Worm (Caenorhabditis elegans) whole organism, L3 larva: ENCODE results near the gene rps-22.

Source experiments
- R02D3.7 ChIP-seq: fragments of 150-350 bp; optimal IDR thresholded peaks from 2 replicates; lab custom pipeline; 2014; ENCODE audit warnings: missing biosample characterization, missing genetic modification characterization
- aly-2 ChIP-seq: fragments of 150-350 bp; optimal IDR thresholded peaks from 2 replicates; lab custom pipeline; 2014; ENCODE audit warnings: missing biosample characterization, missing genetic modification characterization
- ama-1 ChIP-seq: fragments of 150-350 bp; optimal IDR thresholded peaks from 2 replicates; lab custom pipeline; 2018
- ceh-16 ChIP-seq: sonication (generic microtip); optimal IDR thresholded peaks from 2 replicates; lab custom pipeline; 2017; ENCODE audit warnings: missing biosample characterization, missing genetic modification characterization
- ceh-28 ChIP-seq: fragments of 150-350 bp; optimal IDR thresholded peaks from 2 replicates; lab custom pipeline; 2014; ENCODE audit warnings: missing biosample characterization, missing genetic modification reagents, missing genetic modification characterization
- ceh-82 ChIP-seq: fragments of 150-350 bp; optimal IDR thresholded peaks from 2 replicates; lab custom pipeline; 2014; ENCODE audit warnings: missing biosample characterization, missing genetic modification characterization
- ceh-9 ChIP-seq: sonication (generic microtip); optimal IDR thresholded peaks from 2 replicates; lab custom pipeline; 2018; ENCODE audit warnings: missing biosample characterization, missing genetic modification characterization
- daf-12 ChIP-seq: fragments of 150-350 bp; optimal IDR thresholded peaks from 2 replicates; lab custom pipeline; 2014; ENCODE audit warnings: missing biosample characterization, missing genetic modification reagents, missing genetic modification characterization
- egl-27 ChIP-seq: sonication (generic microtip); optimal IDR thresholded peaks from 4 replicates; lab custom pipeline; 2017; ENCODE audit warnings: missing biosample characterization, missing genetic modification reagents, missing genetic modification characterization
- egl-5 ChIP-seq: fragments of 150-350 bp; optimal IDR thresholded peaks from 2 replicates; lab custom pipeline; 2017; ENCODE audit warnings: missing biosample characterization, missing genetic modification reagents, missing genetic modification characterization, inconsistent platforms
- elt-2 ChIP-seq: sonication (generic microtip); optimal IDR thresholded peaks from 2 replicates; lab custom pipeline; 2016; ENCODE audit warnings: missing genetic modification reagents, mild to moderate bottlenecking, missing genetic modification characterization, missing compliant biosample characterization
- elt-3 ChIP-seq, 3 experiments: fragments of 150-350 bp in 1 of 3; sonication (generic microtip) in 2 of 3; optimal IDR thresholded peaks; 2 replicates in 2 of 3; 4 replicates in 1 of 3; lab custom pipeline; 2014 to 2017; ENCODE audit warnings: missing biosample characterization in 3 of 3, missing genetic modification characterization in 3 of 3
- eor-1 ChIP-seq, 2 experiments: fragments of 150-350 bp; optimal IDR thresholded peaks; 2 replicates each; lab custom pipeline; 2014 to 2018; ENCODE audit warnings: missing biosample characterization in 2 of 2, missing genetic modification characterization in 2 of 2
- fkh-10 ChIP-seq: sonication (generic microtip); optimal IDR thresholded peaks from 2 replicates; lab custom pipeline; 2017; ENCODE audit warnings: missing biosample characterization, missing genetic modification reagents, missing genetic modification characterization
- fkh-2 ChIP-seq: fragments of 150-350 bp; optimal IDR thresholded peaks from 2 replicates; lab custom pipeline; 2014; ENCODE audit warnings: missing biosample characterization, missing genetic modification reagents, missing genetic modification characterization
- jun-1 ChIP-seq: fragments of 150-350 bp; optimal IDR thresholded peaks from 2 replicates; lab custom pipeline; 2014; ENCODE audit warnings: missing biosample characterization, missing genetic modification reagents, missing genetic modification characterization
- lin-15B ChIP-seq: fragments of 150-350 bp; optimal IDR thresholded peaks from 2 replicates; lab custom pipeline; 2014; ENCODE audit warnings: missing biosample characterization, missing genetic modification characterization
- lin-39 ChIP-seq: fragments of 150-350 bp; optimal IDR thresholded peaks from 2 replicates; lab custom pipeline; 2018; ENCODE audit warnings: missing biosample characterization, missing genetic modification reagents, missing genetic modification characterization
- lsy-12 ChIP-seq: sonication (generic microtip); optimal IDR thresholded peaks from 2 replicates; lab custom pipeline; 2016; ENCODE audit warnings: mild to moderate bottlenecking, missing genetic modification characterization, missing compliant biosample characterization
- mdl-1 ChIP-seq: fragments of 150-350 bp; optimal IDR thresholded peaks from 2 replicates; lab custom pipeline; 2014; ENCODE audit warnings: missing biosample characterization, missing genetic modification characterization
- nhr-11 ChIP-seq: fragments of 150-350 bp; optimal IDR thresholded peaks from 2 replicates; lab custom pipeline; 2014; ENCODE audit warnings: missing biosample characterization, missing genetic modification characterization
- nhr-12 ChIP-seq: fragments of 150-350 bp; optimal IDR thresholded peaks from 2 replicates; lab custom pipeline; 2014; ENCODE audit warnings: missing biosample characterization, missing genetic modification characterization
- nhr-25 ChIP-seq: sonication (generic microtip); optimal IDR thresholded peaks from 2 replicates; lab custom pipeline; 2017; ENCODE audit warnings: missing biosample characterization, missing genetic modification characterization
- nhr-28 ChIP-seq: fragments of 150-350 bp; optimal IDR thresholded peaks from 2 replicates; lab custom pipeline; 2014; ENCODE audit warnings: missing biosample characterization, missing genetic modification characterization
- nhr-43 ChIP-seq: sonication (generic microtip); optimal IDR thresholded peaks from 2 replicates; lab custom pipeline; 2016; ENCODE audit warnings: mild to moderate bottlenecking, missing genetic modification characterization, missing compliant biosample characterization; ENCODE audit not compliant: poor library complexity, severe bottlenecking
- nhr-67 ChIP-seq: fragments of 150-350 bp; optimal IDR thresholded peaks from 2 replicates; lab custom pipeline; 2014; ENCODE audit warnings: missing biosample characterization, missing genetic modification characterization
- pha-4 ChIP-seq: fragments of 150-350 bp; optimal IDR thresholded peaks from 2 replicates; lab custom pipeline; 2014; ENCODE audit warnings: missing biosample characterization, missing genetic modification reagents, missing genetic modification characterization
- pqm-1 ChIP-seq: fragments of 150-350 bp; optimal IDR thresholded peaks from 2 replicates; lab custom pipeline; 2017; ENCODE audit warnings: missing biosample characterization, missing genetic modification characterization, inconsistent platforms
- sea-2 ChIP-seq: fragments of 150-350 bp; sonication (generic microtip); optimal IDR thresholded peaks from 4 replicates; lab custom pipeline; 2014; ENCODE audit warnings: missing biosample characterization, missing genetic modification reagents, missing genetic modification characterization
- skn-1 ChIP-seq: fragments of 150-350 bp; optimal IDR thresholded peaks from 2 replicates; lab custom pipeline; 2014; ENCODE audit warnings: missing biosample characterization, missing genetic modification characterization
- snpc-4 ChIP-seq: fragments of 150-350 bp; optimal IDR thresholded peaks from 2 replicates; lab custom pipeline; 2014; ENCODE audit warnings: missing biosample characterization, missing genetic modification characterization
- tbx-2 ChIP-seq: sonication (generic microtip); optimal IDR thresholded peaks from 2 replicates; lab custom pipeline; 2016; ENCODE audit warnings: mild to moderate bottlenecking, missing genetic modification characterization, missing compliant biosample characterization
- unc-39 ChIP-seq: sonication (generic microtip); optimal IDR thresholded peaks from 4 replicates; lab custom pipeline; 2017; ENCODE audit warnings: missing biosample characterization, missing genetic modification characterization
- ztf-11 ChIP-seq: fragments of 150-350 bp; optimal IDR thresholded peaks from 2 replicates; lab custom pipeline; 2014; ENCODE audit warnings: missing biosample characterization, missing genetic modification characterization

rps-22 gene

DNA sequence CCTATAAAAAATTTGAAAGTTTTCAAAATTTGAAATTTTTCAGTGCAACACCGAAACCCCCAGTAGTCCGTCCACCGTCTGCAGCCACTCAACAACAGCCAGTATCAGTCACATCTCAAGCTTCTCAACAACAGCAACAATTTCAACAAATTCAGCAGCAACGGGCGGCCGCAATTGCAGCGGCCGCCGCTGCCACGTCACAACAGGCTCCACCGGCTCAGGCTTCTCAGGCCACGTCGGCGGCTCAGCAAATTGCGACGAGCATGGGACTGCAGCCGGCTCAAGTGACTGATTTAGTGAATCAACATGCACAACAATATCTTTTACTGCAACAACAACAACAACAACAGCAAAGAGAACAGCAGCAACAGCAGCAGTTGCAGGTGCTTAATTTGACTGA is 16.2 kb upstream of the rps-22 start:
- no peak for TF ChIP-seq pha-4 (tag; lab: Kevin White, UChicago)
- TF ChIP-seq lin-15B (tag; lab: Kevin White, UChicago) = no peak
- TF ChIP-seq jun-1 (tag; lab: Kevin White, UChicago) = no peak
- TF ChIP-seq R02D3.7 = no peak
- no peak for TF ChIP-seq unc-39 (tag; lab: Kevin White, UChicago)
- no peak for TF ChIP-seq ceh-16 (tag; lab: Kevin White, UChicago)
- TF ChIP-seq nhr-67 = no peak
- no peak for TF ChIP-seq fkh-10
- no peak for TF ChIP-seq ztf-11 (tag; lab: Kevin White, UChicago)
- no peak for TF ChIP-seq skn-1 (tag; lab: Kevin White, UChicago)
- no peak for TF ChIP-seq egl-5
- no peak for TF ChIP-seq lin-39
- TF ChIP-seq sea-2 (GFP tag; lab: Kevin White, UChicago) = no peak
- no peak for TF ChIP-seq daf-12 (tag; lab: Kevin White, UChicago)
- no peak for TF ChIP-seq elt-3 (tag; optimal IDR thresholded peaks at IDR 0.05; lab: Kevin White, UChicago)
- no peak for TF ChIP-seq lsy-12 (tag; lab: Kevin White, UChicago)

DNA sequence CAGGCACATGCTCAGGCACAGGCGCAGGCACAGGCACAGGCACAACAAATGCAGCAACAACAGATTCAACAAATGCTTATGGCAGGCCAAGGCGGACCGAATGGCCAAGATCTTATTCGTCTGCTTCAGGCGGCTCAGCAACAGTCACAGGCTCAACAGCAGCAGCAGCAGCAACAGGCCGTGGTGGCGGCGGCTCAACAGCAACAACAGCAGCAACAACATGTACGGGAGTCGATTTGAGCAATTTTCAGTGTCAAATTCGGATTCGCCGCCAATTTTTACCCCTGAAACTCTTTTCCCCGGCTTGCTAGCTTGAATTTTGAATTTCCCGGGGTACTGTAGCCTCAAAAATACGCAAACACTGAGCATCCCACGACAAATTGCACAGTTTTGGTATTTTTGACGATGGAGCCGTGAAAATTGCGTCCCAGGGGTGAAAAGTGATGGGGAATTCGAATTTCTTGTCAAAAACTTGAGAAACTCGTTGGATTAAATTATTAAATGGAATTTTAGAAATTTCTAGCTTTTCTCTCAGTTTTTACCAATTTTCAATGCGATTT is 12.4 kb upstream of the rps-22 start:
- TF ChIP-seq fkh-2 (no peak), lin-39 (no peak), daf-12 (tag; lab: Kevin White, UChicago) (no peak), skn-1 (tag; lab: Kevin White, UChicago) (no peak), ceh-9 (tag; lab: Kevin White, UChicago) (no peak), ama-1 (no peak), aly-2 (tag; lab: Kevin White, UChicago) (no peak), fkh-10 (no peak), egl-5 (no peak), snpc-4 (tag; lab: Kevin White, UChicago) (no peak), ceh-28 (tag; lab: Kevin White, UChicago) (no peak), nhr-28 (no peak), R02D3.7 (no peak), nhr-11 (no peak), elt-2 (no peak), nhr-43 (tag; lab: Kevin White, UChicago) (no peak), egl-27 (tag; lab: Kevin White, UChicago) (no peak), ceh-16 (tag; lab: Kevin White, UChicago) (no peak)
- TF ChIP-seq, all 47 proteins: peak for 0

DNA sequence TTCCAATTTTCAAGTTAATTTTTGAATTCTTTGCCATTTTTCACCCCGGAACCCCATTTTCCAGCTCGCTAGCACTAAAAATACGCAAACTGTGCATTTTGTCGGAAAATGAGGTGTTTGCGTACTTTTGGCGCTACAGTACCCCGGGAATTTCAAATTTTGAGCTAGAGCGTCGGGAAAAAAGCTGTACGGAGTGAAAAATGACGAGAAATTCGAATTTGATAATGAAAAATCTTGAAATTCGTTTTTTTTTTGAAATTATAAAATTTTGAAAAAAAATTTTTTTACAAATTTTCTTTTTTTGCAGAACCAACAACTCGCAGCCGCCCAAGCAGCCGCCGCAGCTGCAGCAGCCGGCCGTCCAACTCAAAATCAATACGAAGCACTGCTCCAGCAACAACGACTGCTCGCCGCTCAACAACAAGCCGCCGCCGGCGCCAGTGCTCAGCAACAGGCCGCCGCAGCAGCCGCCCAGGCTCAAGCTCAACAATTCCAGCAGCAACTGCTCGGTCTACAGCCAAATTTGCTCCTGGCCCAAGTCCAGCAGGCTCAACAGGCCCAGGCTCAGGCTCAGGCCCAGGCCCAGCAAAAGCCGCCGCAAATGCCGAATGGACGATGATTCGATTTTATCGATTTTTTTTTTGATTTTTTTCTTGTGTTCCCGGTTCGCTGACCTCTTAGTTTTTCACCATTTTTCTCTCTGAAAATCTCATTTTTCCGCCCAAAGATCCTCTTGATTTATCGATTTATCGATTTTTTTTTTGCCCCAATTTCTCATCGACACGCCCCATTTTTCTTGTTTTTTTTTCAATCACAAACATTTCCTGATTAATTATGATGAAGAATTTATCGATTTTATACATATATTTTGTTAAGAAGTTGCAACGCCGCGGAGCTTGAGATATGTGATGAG is 11.4 kb upstream of the rps-22 start:
- TF ChIP-seq lin-39 (no peak), ceh-28 (tag; lab: Kevin White, UChicago) (peak; percentile 96)

DNA sequence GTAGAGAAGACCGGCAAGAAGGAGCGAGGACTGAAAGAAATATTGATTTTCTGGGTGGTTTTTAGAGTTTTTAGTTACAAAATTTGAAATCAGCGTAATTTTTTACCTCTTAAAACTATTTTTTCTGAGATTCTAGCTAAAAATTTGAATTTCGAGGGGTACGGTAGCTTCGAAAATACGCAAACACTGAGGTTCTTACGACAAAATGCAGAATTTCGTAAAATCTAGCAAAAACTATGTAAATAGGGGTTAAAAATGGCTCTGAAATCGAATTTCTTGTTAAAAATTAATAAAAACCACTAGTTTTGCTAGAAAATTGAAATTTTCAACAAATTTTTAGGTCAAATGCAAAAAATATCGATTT is 10.7 kb upstream of the rps-22 start:
- no peak for TF ChIP-seq mdl-1 (tag; lab: Kevin White, UChicago)
- no peak for TF ChIP-seq sea-2 (GFP tag; lab: Kevin White, UChicago)
- no peak for TF ChIP-seq tbx-2 (tag; lab: Kevin White, UChicago)
- no peak for TF ChIP-seq nhr-25 (tag; lab: Kevin White, UChicago)
- TF ChIP-seq pha-4 (tag; lab: Kevin White, UChicago) = no peak
- TF ChIP-seq nhr-11 = no peak
- no peak for TF ChIP-seq pqm-1 (tag; lab: Kevin White, UChicago)
- no peak for TF ChIP-seq daf-12 (tag; lab: Kevin White, UChicago)
- TF ChIP-seq ceh-82 (tag; lab: Kevin White, UChicago) = no peak
- TF ChIP-seq snpc-4 (tag; lab: Kevin White, UChicago) = no peak
- TF ChIP-seq ceh-9 (tag; lab: Kevin White, UChicago) = no peak
- TF ChIP-seq eor-1 (tag; optimal IDR thresholded peaks at IDR 0.05; lab: Kevin White, UChicago) = no peak
- TF ChIP-seq R02D3.7 = no peak
- TF ChIP-seq nhr-28 = no peak
- no peak for TF ChIP-seq elt-2
- TF ChIP-seq nhr-43 (tag; lab: Kevin White, UChicago) = no peak
- no peak for TF ChIP-seq nhr-12 (tag; lab: Kevin White, UChicago)
- no peak for TF ChIP-seq unc-39 (tag; lab: Kevin White, UChicago)
- no peak for TF ChIP-seq aly-2 (tag; lab: Kevin White, UChicago)
- TF ChIP-seq, all 47 proteins: peak for 0
